Worm (Caenorhabditis elegans) whole organism, mixed stage, embryonic: ENCODE results near the gene rnp-3.

Source experiments
- M03D4.4 ChIP-seq: sonication (generic microtip); optimal IDR thresholded peaks from 2 replicates; lab custom pipeline; 2017; ENCODE audit warnings: mild to moderate bottlenecking, missing genetic modification characterization, missing compliant biosample characterization
- bed-3 ChIP-seq: fragments of 200-800 bp; sonication (Bioruptor generic); optimal IDR thresholded peaks from 3 replicates; lab custom pipeline; 2018; ENCODE audit warnings: mild to moderate bottlenecking, missing genetic modification characterization, moderate library complexity, missing compliant biosample characterization
- blmp-1 ChIP-seq: fragments of 150-350 bp; optimal IDR thresholded peaks from 2 replicates; lab custom pipeline; 2014; ENCODE audit warnings: missing biosample characterization, missing genetic modification characterization
- ceh-39 ChIP-seq: fragments of 150-350 bp; optimal IDR thresholded peaks from 2 replicates; lab custom pipeline; 2014; ENCODE audit warnings: missing biosample characterization, missing genetic modification characterization
- ceh-43 ChIP-seq: fragments of 200-800 bp; sonication (Bioruptor generic); optimal IDR thresholded peaks from 2 replicates; lab custom pipeline; 2018; ENCODE audit warnings: mild to moderate bottlenecking, missing genetic modification characterization, moderate library complexity, missing compliant biosample characterization
- ceh-83 ChIP-seq: fragments of 200-800 bp; sonication (Bioruptor generic); optimal IDR thresholded peaks from 2 replicates; lab custom pipeline; 2018; ENCODE audit warnings: mild to moderate bottlenecking, missing genetic modification characterization, missing compliant biosample characterization
- ces-1 ChIP-seq: fragments of 150-350 bp; optimal IDR thresholded peaks from 2 replicates; lab custom pipeline; 2014; ENCODE audit warnings: missing biosample characterization, missing genetic modification reagents, missing genetic modification characterization
- cnd-1 ChIP-seq: fragments of 200-800 bp; sonication (Bioruptor generic); optimal IDR thresholded peaks from 2 replicates; lab custom pipeline; 2018; ENCODE audit warnings: mild to moderate bottlenecking, missing genetic modification characterization, missing compliant biosample characterization
- elt-1 ChIP-seq: sonication (generic microtip); optimal IDR thresholded peaks from 2 replicates; lab custom pipeline; 2017; ENCODE audit warnings: missing genetic modification characterization, mild to moderate bottlenecking, missing compliant biosample characterization, antibody characterized with exemption, moderate library complexity, borderline replicate concordance; ENCODE audit not compliant: insufficient read depth
- elt-3 ChIP-seq: fragments of 150-350 bp; optimal IDR thresholded peaks from 2 replicates; lab custom pipeline; 2014; ENCODE audit warnings: missing biosample characterization, missing genetic modification characterization
- flh-1 ChIP-seq: fragments of 200-800 bp; sonication (Bioruptor generic); optimal IDR thresholded peaks from 2 replicates; lab custom pipeline; 2018; ENCODE audit warnings: mild to moderate bottlenecking, missing genetic modification characterization, moderate library complexity, missing compliant biosample characterization
- ham-2 ChIP-seq: fragments of 200-800 bp; sonication (Bioruptor generic); optimal IDR thresholded peaks from 2 replicates; lab custom pipeline; 2018; ENCODE audit warnings: mild to moderate bottlenecking, missing genetic modification characterization, missing compliant biosample characterization
- hlh-1 ChIP-seq: fragments of 150-350 bp; optimal IDR thresholded peaks from 2 replicates; lab custom pipeline; 2014; ENCODE audit warnings: missing biosample characterization, missing genetic modification reagents, missing genetic modification characterization
- lin-13 ChIP-seq: fragments of 150-350 bp; optimal IDR thresholded peaks from 2 replicates; lab custom pipeline; 2014; ENCODE audit warnings: missing biosample characterization, missing genetic modification characterization
- lin-32 ChIP-seq: fragments of 200-800 bp; sonication (Bioruptor generic); optimal IDR thresholded peaks from 2 replicates; lab custom pipeline; 2018; ENCODE audit warnings: mild to moderate bottlenecking, missing genetic modification characterization, missing compliant biosample characterization
- lsy-2 ChIP-seq: fragments of 150-350 bp; optimal IDR thresholded peaks from 2 replicates; lab custom pipeline; 2014; ENCODE audit warnings: missing biosample characterization, missing genetic modification characterization
- mab-5 ChIP-seq: fragments of 150-350 bp; optimal IDR thresholded peaks from 2 replicates; lab custom pipeline; 2014; ENCODE audit warnings: missing biosample characterization, missing genetic modification characterization
- mep-1 ChIP-seq: fragments of 150-350 bp; optimal IDR thresholded peaks from 2 replicates; lab custom pipeline; 2017; ENCODE audit warnings: missing biosample characterization, missing genetic modification reagents, missing genetic modification characterization, inconsistent platforms
- mls-2 ChIP-seq: sonication (generic microtip); optimal IDR thresholded peaks from 2 replicates; lab custom pipeline; 2016; ENCODE audit warnings: mild to moderate bottlenecking, missing genetic modification characterization, moderate library complexity, missing compliant biosample characterization
- nhr-12 ChIP-seq: fragments of 150-350 bp; optimal IDR thresholded peaks from 2 replicates; lab custom pipeline; 2014; ENCODE audit warnings: missing biosample characterization, missing genetic modification characterization
- nhr-237 ChIP-seq: fragments of 150-350 bp; optimal IDR thresholded peaks from 2 replicates; lab custom pipeline; 2014; ENCODE audit warnings: missing biosample characterization, missing genetic modification characterization
- nhr-76 ChIP-seq: sonication (generic microtip); optimal IDR thresholded peaks from 2 replicates; lab custom pipeline; 2017; ENCODE audit warnings: missing biosample characterization, missing genetic modification characterization
- pha-4 ChIP-seq: fragments of 150-350 bp; optimal IDR thresholded peaks from 2 replicates; lab custom pipeline; 2018; ENCODE audit warnings: missing biosample characterization, missing genetic modification reagents, missing genetic modification characterization
- snpc-4 ChIP-seq: fragments of 150-350 bp; optimal IDR thresholded peaks from 2 replicates; lab custom pipeline; 2014; ENCODE audit warnings: missing biosample characterization, missing genetic modification characterization
- sptf-1 ChIP-seq: sonication (generic microtip); optimal IDR thresholded peaks from 2 replicates; lab custom pipeline; 2017; ENCODE audit warnings: mild to moderate bottlenecking, missing genetic modification characterization, moderate library complexity, missing compliant biosample characterization
- tbx-8 ChIP-seq: fragments of 200-800 bp; sonication (Bioruptor generic); optimal IDR thresholded peaks from 2 replicates; lab custom pipeline; 2018; ENCODE audit warnings: mild to moderate bottlenecking, missing genetic modification characterization, moderate library complexity, missing compliant biosample characterization
- unc-120 ChIP-seq: sonication (generic microtip); optimal IDR thresholded peaks from 2 replicates; lab custom pipeline; 2017; ENCODE audit warnings: missing genetic modification characterization, missing compliant biosample characterization; ENCODE audit not compliant: poor library complexity, severe bottlenecking
- unc-39 ChIP-seq: fragments of 150-350 bp; optimal IDR thresholded peaks from 2 replicates; lab custom pipeline; 2014; ENCODE audit warnings: missing biosample characterization, missing genetic modification characterization
- unc-62 ChIP-seq: fragments of 150-350 bp; optimal IDR thresholded peaks from 2 replicates; lab custom pipeline; 2014; ENCODE audit warnings: missing biosample characterization, missing genetic modification reagents, missing genetic modification characterization
- zip-8 ChIP-seq: fragments of 150-350 bp; optimal IDR thresholded peaks from 2 replicates; lab custom pipeline; 2014; ENCODE audit warnings: missing biosample characterization, missing genetic modification characterization
- ztf-11 ChIP-seq: fragments of 150-350 bp; optimal IDR thresholded peaks from 2 replicates; lab custom pipeline; 2014; ENCODE audit warnings: missing biosample characterization, missing genetic modification characterization

The rnp-3 gene

DNA sequence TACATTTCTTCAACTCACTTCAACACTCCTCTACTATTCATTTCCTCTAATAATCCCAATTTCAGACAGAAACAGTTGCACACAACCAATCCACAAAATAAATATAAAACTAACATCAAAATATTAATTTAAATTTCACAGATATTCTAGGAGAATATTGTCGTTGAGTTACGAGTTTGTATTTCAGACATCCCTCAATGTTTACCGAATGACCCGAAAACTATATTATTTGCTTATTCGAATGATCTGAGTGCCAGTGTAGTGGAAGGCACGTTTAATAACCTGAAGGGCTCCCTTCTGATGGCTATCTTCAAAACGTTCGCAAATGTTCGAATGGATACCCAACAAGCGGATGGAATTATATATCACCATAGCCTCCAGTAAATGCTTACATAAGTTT lies 29.1 kb upstream of the rnp-3 start, which contains the start of gene R07C12.3:
Gene R07C12.3, plus strand, starts transcription at position 301 of the 400 bp plus-strand sequence.
- TF ChIP-seq blmp-1, result no peak
- TF ChIP-seq unc-120, result no peak
- no peak for TF ChIP-seq nhr-237 (tag; lab: Kevin White, UChicago)
- TF ChIP-seq ham-2 (GFP tag; lab: Kevin White, UChicago), result no peak
- no peak for TF ChIP-seq lsy-2 (tag; lab: Kevin White, UChicago)
- TF ChIP-seq bed-3 (GFP tag; lab: Kevin White, UChicago), result no peak
- TF ChIP-seq ceh-39 (tag; lab: Kevin White, UChicago), result no peak
- no peak for TF ChIP-seq lin-13
- no peak for TF ChIP-seq sptf-1

DNA sequence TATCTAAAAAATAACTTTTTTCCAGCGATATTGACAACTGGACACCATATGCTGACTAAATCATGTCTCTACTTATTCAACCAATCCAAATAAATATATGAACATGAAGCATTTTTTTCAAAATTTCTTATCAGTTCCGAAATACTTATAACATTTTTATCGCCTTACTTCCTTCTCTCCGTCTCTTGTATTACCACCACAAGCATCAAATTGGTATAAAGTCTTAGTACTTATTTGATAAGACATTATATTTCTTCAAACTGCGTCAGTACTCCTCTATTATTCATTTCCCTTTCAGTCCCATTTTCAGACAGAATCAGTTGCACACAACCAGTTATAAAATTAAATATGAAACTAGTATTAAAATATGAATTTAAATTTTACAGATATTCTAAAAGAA lies 26.0 kb upstream of the rnp-3 start:
- TF ChIP-seq sptf-1 (no peak), unc-39 (tag; lab: Kevin White, UChicago) (no peak), nhr-12 (tag; lab: Kevin White, UChicago) (no peak), lin-13 (no peak)

DNA sequence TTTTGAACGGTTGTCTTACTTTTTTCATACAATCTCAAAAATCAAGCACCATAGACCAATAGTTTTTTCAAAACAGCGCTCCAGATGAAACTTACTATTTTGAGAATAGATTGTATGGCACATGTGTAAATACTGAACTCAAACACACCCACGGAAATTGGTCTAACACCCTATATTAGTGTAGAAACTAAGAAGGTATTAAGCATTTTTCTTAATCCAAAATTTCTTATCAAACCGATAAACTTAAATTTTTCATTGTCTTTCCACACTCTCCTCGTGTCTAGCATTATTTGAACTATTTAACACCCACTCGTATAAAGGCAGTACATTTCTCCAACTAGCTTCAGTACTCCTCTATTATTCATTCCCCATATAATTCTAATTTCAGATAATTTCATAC lies 23.8 kb upstream of the rnp-3 start:
- TF ChIP-seq pha-4 (tag; lab: Kevin White, UChicago) (no peak), unc-120 (no peak), ceh-83 (GFP tag; lab: Kevin White, UChicago) (no peak), hlh-1 (no peak), unc-39 (tag; lab: Kevin White, UChicago) (no peak), bed-3 (GFP tag; lab: Kevin White, UChicago) (no peak), cnd-1 (no peak), zip-8 (tag; lab: Kevin White, UChicago) (no peak), elt-1 (tag; lab: Kevin White, UChicago) (no peak), unc-62 (no peak), elt-3 (tag; lab: Kevin White, UChicago) (no peak)

DNA sequence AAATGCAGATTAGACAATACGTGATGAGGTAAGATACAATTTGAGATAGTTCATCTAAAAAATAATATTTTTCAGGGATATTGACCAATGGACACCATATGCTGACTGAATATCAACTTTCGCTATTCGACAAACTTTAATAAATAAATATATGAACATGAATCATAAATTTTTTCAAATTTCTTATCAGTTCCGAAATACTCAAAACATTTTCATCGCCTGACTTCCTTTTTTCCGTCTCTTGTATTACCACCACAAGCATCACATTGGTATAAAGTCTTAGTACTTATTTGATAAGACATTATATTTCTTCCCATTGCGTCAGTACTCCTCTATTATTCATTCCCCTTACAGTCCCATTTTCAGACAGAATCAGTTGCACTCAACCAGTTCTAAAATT lies 21.7 kb upstream of the rnp-3 start, which contains the start of the genes K08D10.10 and R07C12.1:
Gene K08D10.10, plus strand, starts transcription at position 93 of the 400 bp plus-strand sequence.
Gene R07C12.1, plus strand, starts transcription at position 314 of the 400 bp plus-strand sequence.
- TF ChIP-seq nhr-237 (tag; lab: Kevin White, UChicago), result no peak
- no peak for TF ChIP-seq mep-1 (tag; lab: Kevin White, UChicago)
- TF ChIP-seq ceh-43 (GFP tag; lab: Kevin White, UChicago), result no peak
- TF ChIP-seq unc-62, result no peak
- no peak for TF ChIP-seq sptf-1
- no peak for TF ChIP-seq ham-2 (GFP tag; lab: Kevin White, UChicago)
- TF ChIP-seq unc-39 (tag; lab: Kevin White, UChicago), result no peak
- no peak for TF ChIP-seq M03D4.4 (tag; lab: Kevin White, UChicago)
- TF ChIP-seq elt-3 (tag; lab: Kevin White, UChicago), result no peak
- TF ChIP-seq mls-2 (tag; lab: Kevin White, UChicago), result no peak
- no peak for TF ChIP-seq ztf-11 (tag; lab: Kevin White, UChicago)
- no peak for TF ChIP-seq elt-1 (tag; lab: Kevin White, UChicago)
- TF ChIP-seq mab-5 (tag; lab: Kevin White, UChicago), result no peak
- no peak for TF ChIP-seq lin-13
- no peak for TF ChIP-seq lin-32 (GFP tag; lab: Kevin White, UChicago)
- no peak for TF ChIP-seq tbx-8 (GFP tag; lab: Kevin White, UChicago)

DNA sequence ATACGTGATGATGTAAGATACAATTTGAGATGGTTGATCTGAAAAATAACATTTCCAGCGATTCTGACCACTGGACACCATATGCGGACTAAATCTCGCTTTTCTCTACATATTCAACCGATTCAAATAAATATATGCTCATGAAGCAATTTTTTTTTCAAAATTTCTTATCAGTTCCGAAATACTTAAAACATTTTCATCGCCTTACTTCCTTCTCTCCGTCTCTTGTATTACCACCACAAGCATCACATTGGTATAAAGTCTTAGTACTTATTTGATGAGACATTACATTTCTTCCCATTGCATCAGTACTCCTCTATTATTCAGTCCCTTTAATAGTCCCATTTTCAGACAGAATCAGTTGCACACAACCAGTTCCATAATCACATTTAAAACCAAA lies 19.2 kb upstream of the rnp-3 start, which contains the start of gene K08D10.14:
Gene K08D10.14, plus strand, starts transcription at position 301 of the 400 bp plus-strand sequence.
- no peak for TF ChIP-seq ces-1 (GFP tag; lab: Kevin White, UChicago)
- TF ChIP-seq mls-2 (tag; lab: Kevin White, UChicago), result no peak
- TF ChIP-seq mab-5 (tag; lab: Kevin White, UChicago), result no peak
- no peak for TF ChIP-seq lin-13
- no peak for TF ChIP-seq mep-1 (tag; lab: Kevin White, UChicago)
- no peak for TF ChIP-seq blmp-1
- TF ChIP-seq ztf-11 (tag; lab: Kevin White, UChicago), result no peak
- no peak for TF ChIP-seq nhr-76 (tag; lab: Kevin White, UChicago)
- no peak for TF ChIP-seq unc-62
- no peak for TF ChIP-seq ceh-83 (GFP tag; lab: Kevin White, UChicago)
- TF ChIP-seq M03D4.4 (tag; lab: Kevin White, UChicago), result no peak
- no peak for TF ChIP-seq flh-1
- TF ChIP-seq sptf-1, result no peak
- no peak for TF ChIP-seq snpc-4 (tag; lab: Kevin White, UChicago)
- TF ChIP-seq, all 35 proteins: peak for 0
